Fruit fly (Drosophila melanogaster) whole organism, embryonic: ENCODE results near the gene CG34462.

Experiments
- Atf-2 ChIP-seq: fragments of 200-800 bp; sonication (Bioruptor generic); optimal IDR thresholded peaks from 2 replicates; lab custom pipeline; 2016; ENCODE audit warnings: missing biosample characterization, missing genetic modification characterization
- CG10366 ChIP-seq: fragments of 200-800 bp; sonication (Bioruptor generic); IDR thresholded peaks from 2 replicates; pipeline ENCODE4 v1.3.6; 2022; ENCODE audit warnings: missing biosample characterization, missing genetic modification characterization
- CG12155 ChIP-seq: fragments of 200-800 bp; sonication (Bioruptor generic); optimal IDR thresholded peaks from 3 replicates; lab custom pipeline; 2016; ENCODE audit warnings: missing biosample characterization, missing genetic modification characterization
- CG12391 ChIP-seq: fragments of 200-800 bp; sonication (Bioruptor generic); optimal IDR thresholded peaks from 3 replicates; lab custom pipeline; 2018; ENCODE audit warnings: missing biosample characterization, mild to moderate bottlenecking, missing genetic modification characterization, moderate library complexity
- CG13775 ChIP-seq: fragments of 200-800 bp; sonication (Bioruptor generic); optimal IDR thresholded peaks from 3 replicates; lab custom pipeline; 2017; ENCODE audit warnings: missing biosample characterization, mild to moderate bottlenecking, missing genetic modification characterization
- CG15011 ChIP-seq: fragments of 200-800 bp; sonication (Bioruptor generic); optimal IDR thresholded peaks from 3 replicates; lab custom pipeline; 2018; ENCODE audit warnings: missing biosample characterization, mild to moderate bottlenecking, missing genetic modification characterization
- CG15601 ChIP-seq: fragments of 200-800 bp; sonication (Bioruptor generic); optimal IDR thresholded peaks from 3 replicates; lab custom pipeline; 2019; ENCODE audit warnings: missing biosample characterization, mild to moderate bottlenecking, missing genetic modification characterization, moderate library complexity
- CG17186 ChIP-seq: fragments of 200-800 bp; sonication (Bioruptor generic); optimal IDR thresholded peaks from 3 replicates; lab custom pipeline; 2017; ENCODE audit warnings: missing biosample characterization, missing genetic modification reagents, missing genetic modification characterization
- CG17361 ChIP-seq: fragments of 200-800 bp; sonication (Bioruptor generic); IDR thresholded peaks from 3 replicates; pipeline ENCODE4 v1.3.6; 2022; ENCODE audit warnings: missing biosample characterization, missing genetic modification characterization
- CG18476 ChIP-seq: fragments of 200-800 bp; sonication (Bioruptor generic); optimal IDR thresholded peaks from 2 replicates; lab custom pipeline; 2016; ENCODE audit warnings: missing biosample characterization, mild to moderate bottlenecking, missing genetic modification characterization
- CG30403 ChIP-seq: fragments of 200-800 bp; sonication (Bioruptor generic); optimal IDR thresholded peaks from 3 replicates; lab custom pipeline; 2016; ENCODE audit warnings: missing biosample characterization, missing genetic modification characterization
- CG31388 ChIP-seq: fragments of 200-800 bp; sonication (Bioruptor generic); optimal IDR thresholded peaks from 2 replicates; lab custom pipeline; 2016; ENCODE audit warnings: missing biosample characterization, missing genetic modification characterization
- CG32532 ChIP-seq: fragments of 200-800 bp; sonication (Bioruptor generic); IDR thresholded peaks from 2 replicates; pipeline ENCODE4 v1.3.6; 2022; ENCODE audit warnings: missing biosample characterization, missing genetic modification characterization
- CG32772 ChIP-seq: fragments of 200-800 bp; sonication (Bioruptor generic); IDR thresholded peaks from 2 replicates; pipeline ENCODE4 v1.3.6; 2022; ENCODE audit warnings: missing biosample characterization, missing genetic modification characterization
- CG3281 ChIP-seq: fragments of 200-800 bp; sonication (Bioruptor generic); optimal IDR thresholded peaks from 3 replicates; lab custom pipeline; 2017; ENCODE audit warnings: missing biosample characterization, mild to moderate bottlenecking, missing genetic modification characterization
- CG34422 ChIP-seq: fragments of 200-800 bp; sonication (Bioruptor generic); IDR thresholded peaks from 3 replicates; pipeline ENCODE4 v1.3.6; 2022; ENCODE audit warnings: missing biosample characterization, missing genetic modification characterization
- CG4282 ChIP-seq: fragments of 200-800 bp; sonication (Bioruptor generic); optimal IDR thresholded peaks from 2 replicates; lab custom pipeline; 2016; ENCODE audit warnings: missing biosample characterization, missing genetic modification characterization
- CG4360 ChIP-seq: fragments of 200-800 bp; sonication (Bioruptor generic); IDR thresholded peaks from 2 replicates; pipeline ENCODE4 v1.3.6; 2022; ENCODE audit warnings: missing biosample characterization, missing genetic modification characterization
- CG4707 ChIP-seq: fragments of 200-800 bp; sonication (Bioruptor generic); optimal IDR thresholded peaks from 2 replicates; lab custom pipeline; 2018; ENCODE audit warnings: missing biosample characterization, mild to moderate bottlenecking, missing genetic modification characterization, moderate library complexity
- CG6689 ChIP-seq: fragments of 200-800 bp; sonication (Bioruptor generic); IDR thresholded peaks from 2 replicates; pipeline ENCODE4 v1.3.6; 2022; ENCODE audit warnings: missing biosample characterization, missing genetic modification characterization
- CG8089 ChIP-seq: fragments of 200-800 bp; sonication (Bioruptor generic); optimal IDR thresholded peaks from 3 replicates; lab custom pipeline; 2016; ENCODE audit warnings: missing biosample characterization, missing genetic modification characterization
- CG8924 ChIP-seq: fragments of 200-800 bp; optimal IDR thresholded peaks from 3 replicates; lab custom pipeline; 2019; ENCODE audit warnings: missing biosample characterization, mild to moderate bottlenecking, missing genetic modification characterization, moderate library complexity
- Camta ChIP-seq: fragments of 200-800 bp; sonication (Bioruptor generic); optimal IDR thresholded peaks from 2 replicates; lab custom pipeline; 2016; ENCODE audit warnings: missing biosample characterization, missing genetic modification characterization
- D19A ChIP-seq: fragments of 200-800 bp; optimal IDR thresholded peaks from 3 replicates; lab custom pipeline; 2019; ENCODE audit warnings: missing biosample characterization, mild to moderate bottlenecking, missing genetic modification characterization, moderate library complexity
- HLH3B ChIP-seq: fragments of 200-800 bp; sonication (Bioruptor generic); IDR thresholded peaks from 2 replicates; pipeline ENCODE4 v1.3.6; 2022; ENCODE audit warnings: missing biosample characterization, missing genetic modification characterization
- HLH4C ChIP-seq: fragments of 200-800 bp; sonication (Bioruptor generic); IDR thresholded peaks from 3 replicates; pipeline ENCODE4 v1.3.6; 2022; ENCODE audit warnings: missing biosample characterization, missing genetic modification characterization; ENCODE audit not compliant: partially characterized antibody
- HLHmδ ChIP-seq: fragments of 200-800 bp; sonication (Bioruptor generic); optimal IDR thresholded peaks from 2 replicates; lab custom pipeline; 2018; ENCODE audit warnings: missing biosample characterization, mild to moderate bottlenecking, missing genetic modification characterization, moderate library complexity
- HmgD ChIP-seq: fragments of 200-800 bp; sonication (Bioruptor generic); optimal IDR thresholded peaks from 3 replicates; lab custom pipeline; 2016; ENCODE audit warnings: missing biosample characterization, missing genetic modification characterization
- Opbp ChIP-seq: fragments of 200-800 bp; sonication (Bioruptor generic); IDR thresholded peaks from 3 replicates; pipeline ENCODE4 v1.3.6; 2022; ENCODE audit warnings: missing biosample characterization, missing genetic modification characterization; ENCODE audit not compliant: partially characterized antibody
- PHDP ChIP-seq: fragments of 200-800 bp; sonication (Bioruptor generic); optimal IDR thresholded peaks from 3 replicates; lab custom pipeline; 2018; ENCODE audit warnings: missing biosample characterization, mild to moderate bottlenecking, missing genetic modification characterization, moderate library complexity
- Sin3A ChIP-seq: fragments of >200 bp; optimal IDR thresholded peaks from 2 replicates; lab custom pipeline; 2018
- Tbp ChIP-seq: fragments of >200 bp; optimal IDR thresholded peaks from 2 replicates; lab custom pipeline; 2018; ENCODE audit warnings: missing biosample characterization, missing genetic modification characterization
- caup ChIP-seq: fragments of 200-800 bp; sonication (Bioruptor generic); optimal IDR thresholded peaks from 3 replicates; lab custom pipeline; 2017; ENCODE audit warnings: missing biosample characterization, mild to moderate bottlenecking, missing genetic modification characterization, moderate library complexity; ENCODE audit not compliant: severe bottlenecking
- croc ChIP-seq: fragments of 200-800 bp; sonication (Bioruptor generic); conservative IDR thresholded peaks from 3 replicates; pipeline ENCODE4 v1.3.6; 2022; ENCODE audit warnings: missing biosample characterization, missing genetic modification characterization
- crp ChIP-seq, 2 experiments: fragments of 200-800 bp; sonication (Bioruptor generic); optimal IDR thresholded peaks; 2 replicates in 1 of 2; 3 replicates in 1 of 2; lab custom pipeline; 2017; ENCODE audit warnings: missing biosample characterization in 2 of 2, missing genetic modification characterization in 2 of 2, mild to moderate bottlenecking in 1 of 2, moderate library complexity in 1 of 2
- disco-r ChIP-seq: fragments of 200-800 bp; sonication (Bioruptor generic); optimal IDR thresholded peaks from 2 replicates; lab custom pipeline; 2016; ENCODE audit warnings: missing biosample characterization, missing genetic modification characterization
- dysf ChIP-seq: fragments of 200-800 bp; sonication (Bioruptor generic); IDR thresholded peaks from 3 replicates; pipeline ENCODE4 v1.3.6; 2022; ENCODE audit warnings: missing biosample characterization, missing genetic modification characterization
- emc ChIP-seq: fragments of 200-800 bp; sonication (Bioruptor generic); optimal IDR thresholded peaks from 2 replicates; lab custom pipeline; 2016; ENCODE audit warnings: missing biosample characterization, missing genetic modification characterization
- exex ChIP-seq: fragments of 200-800 bp; sonication (Bioruptor generic); optimal IDR thresholded peaks from 4 replicates; lab custom pipeline; 2018; ENCODE audit warnings: missing biosample characterization, mild to moderate bottlenecking, missing genetic modification characterization, moderate library complexity
- fru ChIP-seq: fragments of >200 bp; optimal IDR thresholded peaks from 2 replicates; lab custom pipeline; 2017
- gce ChIP-seq: fragments of 200-800 bp; sonication (Bioruptor generic); IDR thresholded peaks from 3 replicates; pipeline ENCODE4 v1.3.6; 2022; ENCODE audit warnings: missing biosample characterization, missing genetic modification characterization
- gt ChIP-seq: fragments of 200-800 bp; sonication (Bioruptor generic); IDR thresholded peaks from 2 replicates; pipeline ENCODE4 v1.3.6; 2022; ENCODE audit warnings: missing biosample characterization, missing genetic modification characterization
- hkb ChIP-seq, 2 experiments: fragments of 200-800 bp in 1 of 2; fragments of >200 bp in 1 of 2; sonication (Bioruptor generic) in 1 of 2; IDR thresholded peaks in 1 of 2; optimal IDR thresholded peaks in 1 of 2; 2 replicates each; pipeline versions ENCODE4 v1.3.6 to Lab custom; 2017 to 2022; ENCODE audit warnings: missing biosample characterization in 1 of 2, missing genetic modification characterization in 1 of 2
- ind ChIP-seq: fragments of 200-800 bp; sonication (Bioruptor generic); optimal IDR thresholded peaks from 3 replicates; lab custom pipeline; 2016; ENCODE audit warnings: missing biosample characterization, missing genetic modification characterization
- inv ChIP-seq: fragments of 200-800 bp; sonication (Bioruptor generic); IDR thresholded peaks from 2 replicates; pipeline ENCODE4 v1.3.6; 2022; ENCODE audit warnings: missing biosample characterization, missing genetic modification characterization; ENCODE audit not compliant: partially characterized antibody
- mld ChIP-seq: fragments of 200-800 bp; sonication (Bioruptor generic); IDR thresholded peaks from 3 replicates; pipeline ENCODE4 v1.3.6; 2022; ENCODE audit warnings: missing biosample characterization, missing genetic modification characterization; ENCODE audit not compliant: partially characterized antibody
- sc ChIP-seq, 3 experiments: fragments of >200 bp in 2 of 3; fragments of 200-800 bp in 1 of 3; sonication (Bioruptor generic) in 1 of 3; optimal IDR thresholded peaks; 2 replicates in 2 of 3; 3 replicates in 1 of 3; lab custom pipeline; 2017; ENCODE audit warnings: mild to moderate bottlenecking in 1 of 3, missing biosample characterization in 1 of 3, missing genetic modification characterization in 1 of 3, missing genetic modification reagents in 1 of 3
- trem ChIP-seq: fragments of 200-800 bp; optimal IDR thresholded peaks from 3 replicates; lab custom pipeline; 2019; ENCODE audit warnings: missing biosample characterization, mild to moderate bottlenecking, missing genetic modification characterization, moderate library complexity
- ttk ChIP-seq: fragments of 200-800 bp; sonication (Bioruptor generic); IDR thresholded peaks from 2 replicates; pipeline ENCODE4 v2.1.2; 2022; ENCODE audit warnings: missing biosample characterization, missing genetic modification characterization
- tup ChIP-seq: fragments of 200-800 bp; sonication (Bioruptor generic); optimal IDR thresholded peaks from 2 replicates; lab custom pipeline; 2016; ENCODE audit warnings: missing biosample characterization, mild to moderate bottlenecking, missing genetic modification characterization, moderate library complexity

Gene CG34462

DNA sequence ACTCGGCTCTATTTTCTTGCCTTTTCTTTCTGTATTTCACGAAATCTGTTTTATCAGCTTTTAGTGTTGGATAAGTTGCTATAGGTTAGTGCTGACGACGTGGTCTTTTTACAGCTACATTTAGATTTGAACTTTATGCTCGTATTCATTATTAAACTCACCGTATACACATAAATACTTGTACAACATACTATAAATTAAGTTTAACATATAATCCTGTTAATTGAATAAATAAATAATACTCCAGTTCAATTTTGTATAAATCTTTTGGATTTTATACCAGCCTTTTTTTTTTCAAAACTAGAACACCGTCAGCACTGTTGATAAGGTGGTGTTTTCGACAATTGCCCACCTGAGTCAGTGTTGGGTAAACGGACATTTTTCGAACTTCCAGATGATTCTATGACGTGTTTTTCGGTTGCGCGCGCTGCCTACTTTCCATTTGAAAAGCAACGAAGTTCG is 19.5 kb upstream of the CG34462 start, which contains the start of gene BI-1 (continued):
- TF ChIP-seq Opbp (no peak), CG13775 (peak; percentile 61), crp (GFP tag; optimal IDR thresholded peaks at IDR 0.05; lab: Kevin White, UChicago) (peak; percentile 2 to 83), ind (peak; percentile 65), CG18476 (GFP tag; lab: Kevin White, UChicago) (peak; percentile 57), PHDP (tag; lab: Kevin White, UChicago) (peak; percentile 57), CG4282 (GFP tag; lab: Kevin White, UChicago) (no peak), CG32532 (GFP tag; lab: Robert Waterston, UW) (peak; percentile 43), dysf (GFP tag; lab: Robert Waterston, UW) (peak; percentile 62; the same call in 2 of the 3 replicates), trem (tag; lab: Kevin White, UChicago) (peak; percentile 42), exex (tag; lab: Kevin White, UChicago) (peak; percentile 54), CG32772 (GFP tag; lab: Robert Waterston, UW) (peak; percentile 24; the same call in 1 of the 2 replicates), mld (GFP tag; lab: Robert Waterston, UW) (no peak), Camta (GFP tag; lab: Kevin White, UChicago) (peak; percentile 34), CG8089 (GFP tag; lab: Kevin White, UChicago) (no peak), CG3281 (GFP tag; lab: Kevin White, UChicago) (peak; percentile 82), CG15601 (no peak), sc (optimal IDR thresholded peaks at IDR 0.05; lab: Kevin White, UChicago) (no peak), sc (GFP tag; optimal IDR thresholded peaks at IDR 0.05; lab: Kevin White, UChicago) (peak; percentile 42), disco-r (peak; percentile 23), CG17361 (GFP tag; lab: Robert Waterston, UW) (peak; percentile 88), ttk (GFP tag; lab: Robert Waterston, UW) (no peak), HmgD (GFP tag; lab: Kevin White, UChicago) (no peak), Tbp (GFP tag; lab: Kevin White, UChicago) (no peak), CG30403 (GFP tag; lab: Kevin White, UChicago) (peak; percentile 88), CG12391 (tag; lab: Kevin White, UChicago) (peak; percentile 73), emc (GFP tag; lab: Kevin White, UChicago) (no peak), tup (peak; percentile 39), inv (no peak), Sin3A (lab: Kevin White, UChicago) (peak; percentile 42), caup (GFP tag; lab: Kevin White, UChicago) (peak; percentile 76), CG4707 (GFP tag; lab: Kevin White, UChicago) (no peak), Atf-2 (no peak), CG6689 (GFP tag; lab: Robert Waterston, UW) (peak; percentile 71), CG10366 (GFP tag; lab: Robert Waterston, UW) (0 out of 2 replicates have a peak, but pooled peaks have one; percentile 7), CG4360 (no peak), CG34422 (GFP tag; lab: Robert Waterston, UW) (no peak), HLHmδ (GFP tag; lab: Kevin White, UChicago) (no peak), CG31388 (GFP tag; lab: Kevin White, UChicago) (no peak), CG17186 (GFP tag; lab: Kevin White, UChicago) (peak; percentile 36), CG12155 (GFP tag; lab: Kevin White, UChicago) (peak; percentile 58), HLH3B (GFP tag; lab: Robert Waterston, UW) (no peak), fru (lab: Kevin White, UChicago) (no peak), croc (GFP tag; lab: Robert Waterston, UW) (peak; percentile 16; the same call in 1 of the 3 replicates), CG8924 (tag; lab: Kevin White, UChicago) (no peak), HLH4C (GFP tag; lab: Robert Waterston, UW) (no peak), gt (GFP tag; lab: Robert Waterston, UW) (no peak), gce (GFP tag; lab: Robert Waterston, UW) (no peak), hkb (optimal IDR thresholded peaks at IDR 0.05; lab: Kevin White, UChicago) (peak; percentile 82), hkb (GFP tag; IDR thresholded peaks at IDR 0.05; lab: Robert Waterston, UW) (no peak), CG15011 (GFP tag; lab: Kevin White, UChicago) (no peak), D19A (tag; lab: Kevin White, UChicago) (no peak)
